1 fruit fly cellular context compared by ENCODE assay signal in genomic region chr2L:6971597-6972036, dm6.
TF ChIP-seq lines count a peak whose summit lies in the region.

Gene snRNP-U1-70K, minus strand, starts transcription at chr2L:6971737.

TF ChIP-seq in whole organism, embryonic, 481 proteins besides CTCF, POLR2A, EP300 and RAD21 (continued from another document):
- peak; percentile 97 for TF ChIP-seq pzg (GFP tag; optimal IDR thresholded peaks at IDR 0.05; lab: Kevin White, UChicago)
- peak; percentile 44; the same call in 1 of the 2 replicates for TF ChIP-seq unc-4 (GFP tag; IDR thresholded peaks at IDR 0.05; lab: Robert Waterston, UW; ENCODE audit: partially characterized antibody)
- TF ChIP-seq CG6791 (GFP tag; IDR thresholded peaks at IDR 0.05; lab: Robert Waterston, UW; ENCODE audit: partially characterized antibody) = peak; percentile 51; the same call in 2 of the 3 replicates
- TF ChIP-seq CG7745 (tag; optimal IDR thresholded peaks at IDR 0.05; lab: Kevin White, UChicago) = peak; percentile 0
- TF ChIP-seq chinmo (GFP tag; IDR thresholded peaks at IDR 0.05; lab: Robert Waterston, UW; ENCODE audit: partially characterized antibody) = no peak
- peak; percentile 77 for TF ChIP-seq HmgZ (tag; optimal IDR thresholded peaks at IDR 0.05; lab: Kevin White, UChicago)
- TF ChIP-seq Adf1 (GFP tag; IDR thresholded peaks at IDR 0.05; lab: Robert Waterston, UW) = peak; percentile 55
- TF ChIP-seq CG34422 (GFP tag; IDR thresholded peaks at IDR 0.05; lab: Robert Waterston, UW) = peak; percentile 43; the same call in 1 of the 3 replicates
- peak; percentile 53 for TF ChIP-seq CG17829 (tag; optimal IDR thresholded peaks at IDR 0.05; lab: Kevin White, UChicago)
- peak; percentile 21 for TF ChIP-seq Max (GFP tag; optimal IDR thresholded peaks at IDR 0.05; lab: Kevin White, UChicago)
- no peak for TF ChIP-seq CG12942 (GFP tag; optimal IDR thresholded peaks at IDR 0.05; lab: Kevin White, UChicago)
- TF ChIP-seq vfl (GFP tag; optimal IDR thresholded peaks at IDR 0.05; lab: Kevin White, UChicago) = no peak
- TF ChIP-seq CG14710 (tag; optimal IDR thresholded peaks at IDR 0.05; lab: Kevin White, UChicago) = peak; percentile 99
- TF ChIP-seq Bgb (GFP tag; IDR thresholded peaks at IDR 0.05; lab: Robert Waterston, UW; ENCODE audit: partially characterized antibody) = peak; percentile 65
- TF ChIP-seq CG13287 (GFP tag; IDR thresholded peaks at IDR 0.05; lab: Robert Waterston, UW; ENCODE audit: partially characterized antibody) = peak; percentile 53; the same call in 1 of the 2 replicates
- TF ChIP-seq ci (GFP tag; IDR thresholded peaks at IDR 0.05; lab: Robert Waterston, UW) = peak; percentile 79
- peak; percentile 40 for TF ChIP-seq lilli (GFP tag; optimal IDR thresholded peaks at IDR 0.05; lab: Kevin White, UChicago)
- TF ChIP-seq sd (tag; optimal IDR thresholded peaks at IDR 0.05; lab: Kevin White, UChicago) = peak; percentile 92
- peak; percentile 10 for TF ChIP-seq CG13424 (tag; optimal IDR thresholded peaks at IDR 0.05; lab: Kevin White, UChicago)
- no peak for TF ChIP-seq rib (GFP tag; IDR thresholded peaks at IDR 0.05; lab: Robert Waterston, UW)
- TF ChIP-seq Tbp (GFP tag; optimal IDR thresholded peaks at IDR 0.05; lab: Kevin White, UChicago) = no peak
- peak; percentile 42 for TF ChIP-seq HmgD (GFP tag; optimal IDR thresholded peaks at IDR 0.05; lab: Kevin White, UChicago)
- TF ChIP-seq CoRest (tag; optimal IDR thresholded peaks at IDR 0.05; lab: Kevin White, UChicago) = peak; percentile 26
- TF ChIP-seq chn (GFP tag; optimal IDR thresholded peaks at IDR 0.05; lab: Kevin White, UChicago) = peak; percentile 42
- peak; percentile 87 for TF ChIP-seq nerfin-1 (tag; optimal IDR thresholded peaks at IDR 0.05; lab: Kevin White, UChicago)
- TF ChIP-seq Ets97D (GFP tag; optimal IDR thresholded peaks at IDR 0.05; lab: Kevin White, UChicago) = peak; percentile 46
- 0 out of 2 replicates have a peak, but pooled peaks have one; percentile 5 for TF ChIP-seq ssp (GFP tag; IDR thresholded peaks at IDR 0.05; lab: Robert Waterston, UW)
- TF ChIP-seq Sry-δ (GFP tag; optimal IDR thresholded peaks at IDR 0.05; lab: Kevin White, UChicago) = no peak
- TF ChIP-seq Myb (GFP tag; optimal IDR thresholded peaks at IDR 0.05; lab: Kevin White, UChicago) = peak; percentile 98
- TF ChIP-seq CG3847 (GFP tag; IDR thresholded peaks at IDR 0.05; lab: Robert Waterston, UW) = peak; percentile 23; the same call in 1 of the 2 replicates
- TF ChIP-seq Fer1 (GFP tag; optimal IDR thresholded peaks at IDR 0.05; lab: Kevin White, UChicago) = no peak
- TF ChIP-seq CG2712 (tag; optimal IDR thresholded peaks at IDR 0.05; lab: Kevin White, UChicago) = peak; percentile 50
- TF ChIP-seq CG1832 (GFP tag; optimal IDR thresholded peaks at IDR 0.05; lab: Kevin White, UChicago) = peak; percentile 35
- no peak for TF ChIP-seq PHDP (tag; optimal IDR thresholded peaks at IDR 0.05; lab: Kevin White, UChicago)
- TF ChIP-seq Dek (tag; optimal IDR thresholded peaks at IDR 0.05; lab: Kevin White, UChicago) = peak; percentile 66
- no peak for TF ChIP-seq H2.0 (GFP tag; IDR thresholded peaks at IDR 0.05; lab: Robert Waterston, UW)
- TF ChIP-seq CG11456 (GFP tag; IDR thresholded peaks at IDR 0.05; lab: Robert Waterston, UW) = 0 out of 3 replicates have a peak, but pooled peaks have one; percentile 41
- TF ChIP-seq knrl (GFP tag; IDR thresholded peaks at IDR 0.05; lab: Robert Waterston, UW; ENCODE audit: partially characterized antibody) = peak; percentile 52; the same call in 1 of the 3 replicates
- TF ChIP-seq kni (GFP tag; optimal IDR thresholded peaks at IDR 0.05; lab: Kevin White, UChicago) = peak; percentile 4
- 0 out of 3 replicates have a peak, but pooled peaks have one; percentile 7 for TF ChIP-seq zfh1 (GFP tag; IDR thresholded peaks at IDR 0.05; lab: Robert Waterston, UW)
- no peak for TF ChIP-seq CG6765 (GFP tag; optimal IDR thresholded peaks at IDR 0.05; lab: Kevin White, UChicago)
- peak; percentile 62 for TF ChIP-seq CG10267 (tag; optimal IDR thresholded peaks at IDR 0.05; lab: Kevin White, UChicago)
- peak; percentile 45 for TF ChIP-seq CG12391 (tag; optimal IDR thresholded peaks at IDR 0.05; lab: Kevin White, UChicago)
- TF ChIP-seq NFAT (GFP tag; IDR thresholded peaks at IDR 0.05; lab: Robert Waterston, UW) = 0 out of 2 replicates have a peak, but pooled peaks have one; percentile 23
- no peak for TF ChIP-seq CG10431 (GFP tag; optimal IDR thresholded peaks at IDR 0.05; lab: Kevin White, UChicago)
- TF ChIP-seq CG9797 (GFP tag; optimal IDR thresholded peaks at IDR 0.05; lab: Kevin White, UChicago) = peak; percentile 94
- TF ChIP-seq Spps (tag; optimal IDR thresholded peaks at IDR 0.05; lab: Kevin White, UChicago) = no peak
- TF ChIP-seq Hmr (GFP tag; optimal IDR thresholded peaks at IDR 0.05; lab: Kevin White, UChicago) = peak; percentile 82
- TF ChIP-seq CG11247 (GFP tag; IDR thresholded peaks at IDR 0.05; lab: Robert Waterston, UW) = peak; percentile 19; the same call in 1 of the 2 replicates
- TF ChIP-seq Dref (GFP tag; IDR thresholded peaks at IDR 0.05; lab: Robert Waterston, UW) = peak; percentile 40
- TF ChIP-seq CG2116 (GFP tag; optimal IDR thresholded peaks at IDR 0.05; lab: Kevin White, UChicago) = peak; percentile 34
- no peak for TF ChIP-seq repo (GFP tag; optimal IDR thresholded peaks at IDR 0.05; lab: Kevin White, UChicago)
- TF ChIP-seq CG42726 (GFP tag; IDR thresholded peaks at IDR 0.05; lab: Robert Waterston, UW; ENCODE audit: partially characterized antibody) = 0 out of 2 replicates have a peak, but pooled peaks have one; percentile 15
- no peak for TF ChIP-seq CG10209 (GFP tag; optimal IDR thresholded peaks at IDR 0.05; lab: Kevin White, UChicago)
- TF ChIP-seq Antp (GFP tag; optimal IDR thresholded peaks at IDR 0.05; lab: Kevin White, UChicago) = no peak
- TF ChIP-seq CG33557 (GFP tag; optimal IDR thresholded peaks at IDR 0.05; lab: Kevin White, UChicago) = no peak
- peak; percentile 1 for TF ChIP-seq CG17186 (GFP tag; optimal IDR thresholded peaks at IDR 0.05; lab: Kevin White, UChicago)
- TF ChIP-seq trem (tag; optimal IDR thresholded peaks at IDR 0.05; lab: Kevin White, UChicago) = peak; percentile 81
- peak; percentile 94 for TF ChIP-seq pita (GFP tag; optimal IDR thresholded peaks at IDR 0.05; lab: Kevin White, UChicago)
- TF ChIP-seq Awh (GFP tag; IDR thresholded peaks at IDR 0.05; lab: Robert Waterston, UW) = peak; percentile 33; the same call in 1 of the 2 replicates
- no peak for TF ChIP-seq Xbp1 (GFP tag; optimal IDR thresholded peaks at IDR 0.05; lab: Kevin White, UChicago)
- peak in 1 of 2 experiments; percentile 6 for TF ChIP-seq chif (GFP tag; optimal IDR thresholded peaks at IDR 0.05; lab: Kevin White, UChicago)
- TF ChIP-seq insv (GFP tag; optimal IDR thresholded peaks at IDR 0.05; lab: Kevin White, UChicago) = peak in 1 of 2 experiments; percentile 43
- TF ChIP-seq Gug (GFP tag; IDR thresholded peaks at IDR 0.05; lab: Robert Waterston, UW) = peak; percentile 20; the same call in 1 of the 4 replicates
- peak; percentile 40 for TF ChIP-seq BEAF-32 (GFP tag; optimal IDR thresholded peaks at IDR 0.05; lab: Kevin White, UChicago)
- TF ChIP-seq tin (GFP tag; optimal IDR thresholded peaks at IDR 0.05; lab: Kevin White, UChicago) = no peak
- peak; percentile 90 for TF ChIP-seq MESR4 (GFP tag; optimal IDR thresholded peaks at IDR 0.05; lab: Kevin White, UChicago)
- no peak for TF ChIP-seq CG13775 (GFP tag; optimal IDR thresholded peaks at IDR 0.05; lab: Kevin White, UChicago)
- no peak for TF ChIP-seq aop (GFP tag; IDR thresholded peaks at IDR 0.05; lab: Robert Waterston, UW)
- no peak for TF ChIP-seq ap (GFP tag; IDR thresholded peaks at IDR 0.05; lab: Robert Waterston, UW)
- TF ChIP-seq CG7556 (GFP tag; optimal IDR thresholded peaks at IDR 0.05; lab: Kevin White, UChicago) = no peak
- TF ChIP-seq vvl (GFP tag; IDR thresholded peaks at IDR 0.05; lab: Robert Waterston, UW) = peak; percentile 41
- no peak for TF ChIP-seq CG12299 (tag; optimal IDR thresholded peaks at IDR 0.05; lab: Kevin White, UChicago)
- TF ChIP-seq wek (GFP tag; optimal IDR thresholded peaks at IDR 0.05; lab: Kevin White, UChicago) = no peak
- no peak for TF ChIP-seq CHES-1-like (GFP tag; optimal IDR thresholded peaks at IDR 0.05; lab: Kevin White, UChicago)
- peak; percentile 66 for TF ChIP-seq CG3995 (GFP tag; optimal IDR thresholded peaks at IDR 0.05; lab: Kevin White, UChicago)
- peak; percentile 14 for TF ChIP-seq bcd (GFP tag; optimal IDR thresholded peaks at IDR 0.05; lab: Kevin White, UChicago)
- peak; percentile 42; the same call in 2 of the 3 replicates for TF ChIP-seq row (GFP tag; IDR thresholded peaks at IDR 0.05; lab: Robert Waterston, UW)
- peak; percentile 43 for TF ChIP-seq Mad (GFP tag; optimal IDR thresholded peaks at IDR 0.05; lab: Kevin White, UChicago)
- peak; percentile 7 for TF ChIP-seq Ets65A (GFP tag; lab: Kevin White, UChicago)
- TF ChIP-seq Mes4 (GFP tag; optimal IDR thresholded peaks at IDR 0.05; lab: Kevin White, UChicago) = no peak
- peak; percentile 62 for TF ChIP-seq zen (tag; optimal IDR thresholded peaks at IDR 0.05; lab: Kevin White, UChicago)
- no peak for TF ChIP-seq CG8089 (GFP tag; optimal IDR thresholded peaks at IDR 0.05; lab: Kevin White, UChicago)
- peak; percentile 86 for TF ChIP-seq YL-1 (GFP tag; optimal IDR thresholded peaks at IDR 0.05; lab: Kevin White, UChicago)
- TF ChIP-seq CG4617 (GFP tag; optimal IDR thresholded peaks at IDR 0.05; lab: Kevin White, UChicago; ENCODE audit: borderline replicate concordance) = peak; percentile 88
- TF ChIP-seq E2f2 (GFP tag; IDR thresholded peaks at IDR 0.05; lab: Robert Waterston, UW) = peak; percentile 19; the same call in 1 of the 2 replicates
- TF ChIP-seq Taf1 (GFP tag; IDR thresholded peaks at IDR 0.05; lab: Robert Waterston, UW) = no peak
- peak; percentile 53 for TF ChIP-seq phol (tag; optimal IDR thresholded peaks at IDR 0.05; lab: Kevin White, UChicago)
- TF ChIP-seq Rfx (GFP tag; IDR thresholded peaks at IDR 0.05; lab: Robert Waterston, UW) = peak; percentile 50
- TF ChIP-seq MTF-1 (GFP tag; optimal IDR thresholded peaks at IDR 0.05; lab: Kevin White, UChicago; ENCODE audit: borderline replicate concordance) = no peak
- TF ChIP-seq gfzf (GFP tag; optimal IDR thresholded peaks at IDR 0.05; lab: Kevin White, UChicago) = peak; percentile 89
- no peak for TF ChIP-seq CG10979 (tag; optimal IDR thresholded peaks at IDR 0.05; lab: Kevin White, UChicago)
- TF ChIP-seq sens (GFP tag; lab: Kevin White, UChicago) = peak; percentile 77
- TF ChIP-seq dmrt11E (tag; optimal IDR thresholded peaks at IDR 0.05; lab: Kevin White, UChicago) = no peak
- peak; percentile 55 for TF ChIP-seq Dp (GFP tag; optimal IDR thresholded peaks at IDR 0.05; lab: Kevin White, UChicago)
- peak in 1 of 2 experiments; percentile 54 for TF ChIP-seq Pdp1 (GFP tag; optimal IDR thresholded peaks at IDR 0.05; lab: Kevin White, UChicago)
- no peak for TF ChIP-seq Hr3 (GFP tag; optimal IDR thresholded peaks at IDR 0.05; lab: Kevin White, UChicago)
- TF ChIP-seq CG4282 (GFP tag; optimal IDR thresholded peaks at IDR 0.05; lab: Kevin White, UChicago) = no peak
- no peak for TF ChIP-seq Dfd (GFP tag; optimal IDR thresholded peaks at IDR 0.05; lab: Kevin White, UChicago)
- no peak for TF ChIP-seq Sin3A (optimal IDR thresholded peaks at IDR 0.05; lab: Kevin White, UChicago)
- peak; percentile 46 for TF ChIP-seq CG7928 (GFP tag; optimal IDR thresholded peaks at IDR 0.05; lab: Kevin White, UChicago)
